Fruit fly (Drosophila melanogaster) whole organism, embryonic: ENCODE results near the gene mRpL13.
A peak's percentile ranks its signal among the peaks of the same experiment; 100 is the strongest.

Source experiments
- CG10209 ChIP-seq: fragments of 200-800 bp; sonication (Bioruptor generic); optimal IDR thresholded peaks from 3 replicates; lab custom pipeline; 2017; ENCODE audit warnings: missing biosample characterization, mild to moderate bottlenecking, missing genetic modification characterization, missing genetic modification reagents
- CG10274 ChIP-seq: fragments of 200-800 bp; sonication (Bioruptor generic); optimal IDR thresholded peaks from 3 replicates; lab custom pipeline; 2017; ENCODE audit warnings: missing biosample characterization, mild to moderate bottlenecking, missing genetic modification characterization
- CG11085 ChIP-seq: fragments of 200-800 bp; sonication (Bioruptor generic); IDR thresholded peaks from 2 replicates; pipeline ENCODE4 v1.3.6; 2022; ENCODE audit warnings: missing biosample characterization, missing genetic modification characterization
- CG11456 ChIP-seq: fragments of 200-800 bp; sonication (Bioruptor generic); IDR thresholded peaks from 3 replicates; pipeline ENCODE4 v1.3.6; 2022; ENCODE audit warnings: missing biosample characterization, missing genetic modification characterization
- CG12104 ChIP-seq: fragments of 200-800 bp; sonication (Bioruptor generic); optimal IDR thresholded peaks from 3 replicates; lab custom pipeline; 2016; ENCODE audit warnings: missing biosample characterization, missing genetic modification characterization
- CG12299 ChIP-seq: fragments of 200-800 bp; sonication (Bioruptor generic); optimal IDR thresholded peaks from 2 replicates; lab custom pipeline; 2018; ENCODE audit warnings: missing biosample characterization, mild to moderate bottlenecking, missing genetic modification characterization
- CG12942 ChIP-seq: fragments of 200-800 bp; sonication (Bioruptor generic); optimal IDR thresholded peaks from 3 replicates; lab custom pipeline; 2016; ENCODE audit warnings: missing biosample characterization, missing genetic modification characterization
- CG16779 ChIP-seq: fragments of 200-800 bp; sonication (Bioruptor generic); IDR thresholded peaks from 2 replicates; pipeline ENCODE4 v1.3.6; 2022; ENCODE audit warnings: missing biosample characterization, missing genetic modification characterization
- CG17385 ChIP-seq: fragments of 200-800 bp; sonication (Bioruptor generic); optimal IDR thresholded peaks from 3 replicates; lab custom pipeline; 2018; ENCODE audit warnings: missing biosample characterization, mild to moderate bottlenecking, missing genetic modification characterization
- CG2116 ChIP-seq: fragments of 200-800 bp; sonication (Bioruptor generic); optimal IDR thresholded peaks from 3 replicates; lab custom pipeline; 2018; ENCODE audit warnings: missing biosample characterization, mild to moderate bottlenecking, missing genetic modification characterization
- CG2712 ChIP-seq: fragments of 200-800 bp; optimal IDR thresholded peaks from 3 replicates; lab custom pipeline; 2019; ENCODE audit warnings: missing biosample characterization, mild to moderate bottlenecking, missing genetic modification characterization, moderate library complexity
- CG34422 ChIP-seq: fragments of 200-800 bp; sonication (Bioruptor generic); IDR thresholded peaks from 3 replicates; pipeline ENCODE4 v1.3.6; 2022; ENCODE audit warnings: missing biosample characterization, missing genetic modification characterization
- CG3838 ChIP-seq: fragments of 200-800 bp; sonication (Bioruptor generic); optimal IDR thresholded peaks from 3 replicates; lab custom pipeline; 2016; ENCODE audit warnings: missing biosample characterization, missing genetic modification characterization
- CG6791 ChIP-seq: fragments of 200-800 bp; sonication (Bioruptor generic); IDR thresholded peaks from 3 replicates; pipeline ENCODE4 v1.3.6; 2022; ENCODE audit warnings: missing biosample characterization, missing genetic modification characterization; ENCODE audit not compliant: partially characterized antibody
- CG7786 ChIP-seq: fragments of 200-800 bp; sonication (Bioruptor generic); optimal IDR thresholded peaks from 2 replicates; lab custom pipeline; 2016; ENCODE audit warnings: missing biosample characterization, missing genetic modification characterization
- CG9215 ChIP-seq: fragments of 200-800 bp; sonication (Bioruptor generic); IDR thresholded peaks from 2 replicates; pipeline ENCODE4 v1.3.6; 2022; ENCODE audit warnings: missing biosample characterization, missing genetic modification characterization
- CG9437 ChIP-seq: fragments of 200-800 bp; sonication (Bioruptor generic); optimal IDR thresholded peaks from 2 replicates; lab custom pipeline; 2018; ENCODE audit warnings: missing biosample characterization, mild to moderate bottlenecking, missing genetic modification characterization
- CG9797 ChIP-seq: fragments of 200-800 bp; sonication (Bioruptor generic); optimal IDR thresholded peaks from 3 replicates; lab custom pipeline; 2018; ENCODE audit warnings: missing biosample characterization, mild to moderate bottlenecking, missing genetic modification characterization
- D19B ChIP-seq: fragments of 200-800 bp; sonication (Bioruptor generic); optimal IDR thresholded peaks from 2 replicates; lab custom pipeline; 2017; ENCODE audit warnings: missing biosample characterization, mild to moderate bottlenecking, missing genetic modification characterization
- Dref ChIP-seq: fragments of 200-800 bp; sonication (Bioruptor generic); IDR thresholded peaks from 2 replicates; pipeline ENCODE4 v1.3.6; 2022; ENCODE audit warnings: missing biosample characterization, missing genetic modification characterization
- Ets97D ChIP-seq: fragments of 200-800 bp; sonication (Bioruptor generic); optimal IDR thresholded peaks from 3 replicates; lab custom pipeline; 2016; ENCODE audit warnings: missing biosample characterization, missing genetic modification characterization
- Gug ChIP-seq: fragments of 200-800 bp; sonication (Bioruptor generic); IDR thresholded peaks from 4 replicates; pipeline ENCODE4 v1.3.6; 2022; ENCODE audit warnings: missing biosample characterization, missing genetic modification characterization
- H15 ChIP-seq: fragments of 200-800 bp; sonication (Bioruptor generic); IDR thresholded peaks from 3 replicates; pipeline ENCODE4 v1.3.6; 2022; ENCODE audit warnings: missing biosample characterization, missing genetic modification characterization
- Hand ChIP-seq: fragments of 200-800 bp; sonication (Bioruptor generic); optimal IDR thresholded peaks from 2 replicates; lab custom pipeline; 2017; ENCODE audit warnings: mild to moderate bottlenecking, missing biosample characterization, missing genetic modification reagents, missing genetic modification characterization
- HmgD ChIP-seq: fragments of 200-800 bp; sonication (Bioruptor generic); optimal IDR thresholded peaks from 3 replicates; lab custom pipeline; 2016; ENCODE audit warnings: missing biosample characterization, missing genetic modification characterization
- Hr51 ChIP-seq, 2 experiments: fragments of 200-800 bp; sonication (Bioruptor generic); optimal IDR thresholded peaks; 2 replicates in 1 of 2; 3 replicates in 1 of 2; lab custom pipeline; 2016 to 2018; ENCODE audit warnings: missing biosample characterization in 2 of 2, missing genetic modification characterization in 2 of 2, mild to moderate bottlenecking in 1 of 2, moderate library complexity in 1 of 2
- NC2α ChIP-seq: fragments of 200-800 bp; sonication (Bioruptor generic); optimal IDR thresholded peaks from 2 replicates; lab custom pipeline; 2016; ENCODE audit warnings: missing biosample characterization, missing genetic modification characterization
- Oaz ChIP-seq: fragments of 200-800 bp; sonication (Bioruptor generic); IDR thresholded peaks from 2 replicates; pipeline ENCODE4 v1.3.6; 2022; ENCODE audit warnings: missing biosample characterization, missing genetic modification characterization
- Tbp ChIP-seq: fragments of >200 bp; optimal IDR thresholded peaks from 2 replicates; lab custom pipeline; 2018; ENCODE audit warnings: missing biosample characterization, missing genetic modification characterization
- az2 ChIP-seq: fragments of 200-800 bp; sonication (Bioruptor generic); optimal IDR thresholded peaks from 3 replicates; lab custom pipeline; 2016; ENCODE audit warnings: missing biosample characterization, missing genetic modification characterization
- bcd ChIP-seq: fragments of 200-800 bp; sonication (Bioruptor generic); optimal IDR thresholded peaks from 2 replicates; lab custom pipeline; 2017; ENCODE audit warnings: missing biosample characterization, mild to moderate bottlenecking, missing genetic modification characterization
- chm ChIP-seq: fragments of 200-800 bp; sonication (Bioruptor generic); IDR thresholded peaks from 2 replicates; pipeline ENCODE4 v1.3.6; 2022; ENCODE audit warnings: missing biosample characterization, missing genetic modification characterization
- crol ChIP-seq: fragments of 200-800 bp; sonication (Bioruptor generic); IDR thresholded peaks from 2 replicates; pipeline ENCODE4 v1.3.6; 2022; ENCODE audit warnings: missing biosample characterization, missing genetic modification characterization
- ewg ChIP-seq: fragments of 200-800 bp; sonication (Bioruptor generic); optimal IDR thresholded peaks from 3 replicates; lab custom pipeline; 2017; ENCODE audit warnings: mild to moderate bottlenecking, missing biosample characterization, missing genetic modification reagents, missing genetic modification characterization
- fd64A ChIP-seq: fragments of 200-800 bp; sonication (Bioruptor generic); optimal IDR thresholded peaks from 3 replicates; lab custom pipeline; 2018; ENCODE audit warnings: missing biosample characterization, mild to moderate bottlenecking, missing genetic modification characterization
- gce ChIP-seq: fragments of 200-800 bp; sonication (Bioruptor generic); IDR thresholded peaks from 3 replicates; pipeline ENCODE4 v1.3.6; 2022; ENCODE audit warnings: missing biosample characterization, missing genetic modification characterization
- ham ChIP-seq: fragments of 200-800 bp; sonication (Bioruptor generic); IDR thresholded peaks from 2 replicates; pipeline ENCODE4 v1.3.6; 2022; ENCODE audit warnings: missing biosample characterization, missing genetic modification characterization
- hb ChIP-seq: fragments of 200-800 bp; sonication (Bioruptor generic); IDR thresholded peaks from 3 replicates; pipeline ENCODE4 v1.3.6; 2022; ENCODE audit warnings: missing biosample characterization, missing genetic modification characterization; ENCODE audit not compliant: partially characterized antibody
- lbe ChIP-seq: fragments of 200-800 bp; sonication (Bioruptor generic); optimal IDR thresholded peaks from 2 replicates; lab custom pipeline; 2016; ENCODE audit warnings: missing biosample characterization, mild to moderate bottlenecking, missing genetic modification characterization
- nerfin-2 ChIP-seq: fragments of 200-800 bp; sonication (Bioruptor generic); IDR thresholded peaks from 2 replicates; pipeline ENCODE4 v1.3.6; 2022; ENCODE audit warnings: missing biosample characterization, missing genetic modification characterization; ENCODE audit not compliant: partially characterized antibody
- oc ChIP-seq: fragments of 200-800 bp; sonication (Bioruptor generic); optimal IDR thresholded peaks from 2 replicates; lab custom pipeline; 2018; ENCODE audit warnings: missing biosample characterization, mild to moderate bottlenecking, missing genetic modification characterization, moderate library complexity
- ranshi ChIP-seq: fragments of 200-800 bp; sonication (Bioruptor generic); IDR thresholded peaks from 2 replicates; pipeline ENCODE4 v1.3.6; 2022; ENCODE audit warnings: missing biosample characterization, missing genetic modification characterization
- scrt ChIP-seq: fragments of 200-800 bp; sonication (Bioruptor generic); optimal IDR thresholded peaks from 2 replicates; lab custom pipeline; 2018; ENCODE audit warnings: missing biosample characterization, mild to moderate bottlenecking, missing genetic modification characterization, moderate library complexity
- sob ChIP-seq: fragments of 200-800 bp; sonication (Bioruptor generic); IDR thresholded peaks from 2 replicates; pipeline ENCODE4 v1.3.6; 2022; ENCODE audit warnings: missing biosample characterization, missing genetic modification characterization
- stc ChIP-seq: fragments of 200-800 bp; sonication (Bioruptor generic); IDR thresholded peaks from 2 replicates; pipeline ENCODE4 v1.3.6; 2022; ENCODE audit warnings: missing biosample characterization, missing genetic modification characterization
- toy ChIP-seq: fragments of 200-800 bp; sonication (Bioruptor generic); IDR thresholded peaks from 2 replicates; pipeline ENCODE4 v1.3.6; 2022; ENCODE audit warnings: missing biosample characterization, missing genetic modification characterization
- ttk ChIP-seq: fragments of 200-800 bp; sonication (Bioruptor generic); IDR thresholded peaks from 2 replicates; pipeline ENCODE4 v2.1.2; 2022; ENCODE audit warnings: missing biosample characterization, missing genetic modification characterization
- twi ChIP-seq: fragments of 200-800 bp; optimal IDR thresholded peaks from 2 replicates; lab custom pipeline; 2019; ENCODE audit warnings: missing biosample characterization, mild to moderate bottlenecking, missing genetic modification characterization, moderate library complexity
- unpg ChIP-seq: fragments of 200-800 bp; sonication (Bioruptor generic); optimal IDR thresholded peaks from 3 replicates; lab custom pipeline; 2018; ENCODE audit warnings: missing biosample characterization, mild to moderate bottlenecking, missing genetic modification characterization, moderate library complexity
- vvl ChIP-seq: fragments of 200-800 bp; sonication (Bioruptor generic); IDR thresholded peaks from 2 replicates; pipeline ENCODE4 v1.3.6; 2022; ENCODE audit warnings: missing biosample characterization, missing genetic modification characterization
- yki ChIP-seq: fragments of >200 bp; optimal IDR thresholded peaks from 3 replicates; lab custom pipeline; 2018
- zfh2 ChIP-seq: fragments of 200-800 bp; sonication (Bioruptor generic); optimal IDR thresholded peaks from 2 replicates; lab custom pipeline; 2016; ENCODE audit warnings: missing biosample characterization, missing genetic modification characterization

mRpL13 gene

dm6 chr2L:18844917-18845509 lies 14.0 kb downstream of the mRpL13 start, which contains the start of gene CG17321:
Gene CG17321 (plus strand): TSS chr2L:18845184.
- TF ChIP-seq Dref (GFP tag; lab: Robert Waterston, UW) = 0 out of 2 replicates have a peak, but pooled peaks have one; percentile 14
- TF ChIP-seq twi = no peak
- no peak for TF ChIP-seq sob (GFP tag; lab: Robert Waterston, UW)
- no peak for TF ChIP-seq CG11085
- no peak for TF ChIP-seq HmgD
- TF ChIP-seq gce = no peak
- TF ChIP-seq Hr51 (GFP tag; optimal IDR thresholded peaks at IDR 0.05; lab: Kevin White, UChicago) = no peak
- TF ChIP-seq CG16779 (GFP tag; lab: Robert Waterston, UW) = peak; percentile 64; the same call in 1 of the 2 replicates
- TF ChIP-seq hb (GFP tag; lab: Robert Waterston, UW) = no peak
- TF ChIP-seq zfh2 = no peak
- TF ChIP-seq oc (tag; lab: Kevin White, UChicago) = no peak
- no peak for TF ChIP-seq az2 (GFP tag; lab: Kevin White, UChicago)
- TF ChIP-seq crol = peak; percentile 68
- TF ChIP-seq CG34422 (GFP tag; lab: Robert Waterston, UW) = peak; percentile 20; the same call in 1 of the 3 replicates
- TF ChIP-seq CG9437 (GFP tag; lab: Kevin White, UChicago) = no peak
- TF ChIP-seq ranshi (GFP tag; lab: Robert Waterston, UW) = no peak
- TF ChIP-seq Gug (GFP tag; lab: Robert Waterston, UW) = no peak
- TF ChIP-seq CG10209 (GFP tag; lab: Kevin White, UChicago) = no peak
- TF ChIP-seq Tbp (GFP tag; lab: Kevin White, UChicago) = no peak
- TF ChIP-seq CG9215 (GFP tag; lab: Robert Waterston, UW) = no peak
- no peak for TF ChIP-seq ham
- peak; percentile 36 for TF ChIP-seq scrt (GFP tag; lab: Kevin White, UChicago)
- no peak for TF ChIP-seq CG6791 (GFP tag; lab: Robert Waterston, UW)
- 0 out of 2 replicates have a peak, but pooled peaks have one; percentile 18 for TF ChIP-seq nerfin-2
- TF ChIP-seq CG12299 (tag; lab: Kevin White, UChicago) = peak; percentile 13
- no peak for TF ChIP-seq Ets97D
- no peak for TF ChIP-seq unpg (GFP tag; lab: Kevin White, UChicago)
- TF ChIP-seq CG10274 (GFP tag; lab: Kevin White, UChicago) = no peak
- TF ChIP-seq NC2α (GFP tag; lab: Kevin White, UChicago) = no peak
- TF ChIP-seq vvl = no peak
- peak; percentile 14 for TF ChIP-seq Hand (GFP tag; lab: Kevin White, UChicago)
- TF ChIP-seq H15 (GFP tag; lab: Robert Waterston, UW) = no peak
- peak; percentile 22 for TF ChIP-seq yki
- TF ChIP-seq lbe = no peak
- TF ChIP-seq bcd = no peak
- TF ChIP-seq CG2116 (GFP tag; lab: Kevin White, UChicago) = no peak
- TF ChIP-seq CG7786 (GFP tag; lab: Kevin White, UChicago) = no peak
- TF ChIP-seq CG2712 = no peak
- no peak for TF ChIP-seq Oaz (GFP tag; lab: Robert Waterston, UW)
- TF ChIP-seq D19B = no peak
- no peak for TF ChIP-seq stc (GFP tag; lab: Robert Waterston, UW)
- no peak for TF ChIP-seq CG9797 (GFP tag; lab: Kevin White, UChicago)
- TF ChIP-seq CG12942 (GFP tag; lab: Kevin White, UChicago) = no peak
- TF ChIP-seq toy = no peak
- no peak for TF ChIP-seq CG3838 (GFP tag; lab: Kevin White, UChicago)
- TF ChIP-seq CG12104 (GFP tag; lab: Kevin White, UChicago) = no peak
- TF ChIP-seq chm = no peak
- TF ChIP-seq CG11456 (GFP tag; lab: Robert Waterston, UW) = 0 out of 3 replicates have a peak, but pooled peaks have one; percentile 37
- TF ChIP-seq fd64A (GFP tag; lab: Kevin White, UChicago) = no peak
- peak; percentile 19 for TF ChIP-seq CG17385 (GFP tag; lab: Kevin White, UChicago)
- TF ChIP-seq ttk (GFP tag; lab: Robert Waterston, UW) = no peak
- TF ChIP-seq ewg = peak; percentile 51
